Worm (Caenorhabditis elegans) whole organism, midembryonic: Measurements from ENCODE around the gene srbc-40.

ENCODE experiments used
- T22C8.4 ChIP-seq: fragments of 200-800 bp; sonication (Bioruptor generic); IDR thresholded peaks from 2 replicates; pipeline ENCODE4 v1.3.6; 2022; ENCODE audit warnings: missing genetic modification characterization, missing compliant biosample characterization
- cog-1 ChIP-seq: sonication (generic microtip); optimal IDR thresholded peaks from 2 replicates; lab custom pipeline; 2016; ENCODE audit warnings: missing genetic modification characterization, missing compliant biosample characterization
- flt-1 ChIP-seq: fragments of 200-800 bp; sonication (Bioruptor generic); IDR thresholded peaks from 2 replicates; pipeline ENCODE4 v1.3.6; 2022; ENCODE audit warnings: missing genetic modification characterization, missing compliant biosample characterization
- klf-2 ChIP-seq: fragments of 200-800 bp; sonication (Bioruptor generic); conservative IDR thresholded peaks from 2 replicates; pipeline ENCODE4 v1.3.6; 2022; ENCODE audit warnings: missing genetic modification reagents, missing genetic modification characterization, missing compliant biosample characterization
- med-1 ChIP-seq: sonication (generic microtip); optimal IDR thresholded peaks from 2 replicates; lab custom pipeline; 2017; ENCODE audit warnings: missing genetic modification characterization, mild to moderate bottlenecking, missing compliant biosample characterization, antibody characterized with exemption, missing genetic modification reagents; ENCODE audit not compliant: insufficient read depth
- ref-1 ChIP-seq: fragments of 200-800 bp; sonication (Bioruptor generic); conservative IDR thresholded peaks from 2 replicates; pipeline ENCODE4 v1.3.6; 2022; ENCODE audit warnings: missing genetic modification reagents, missing genetic modification characterization, missing compliant biosample characterization
- tab-1 ChIP-seq: fragments of 200-800 bp; sonication (Bioruptor generic); IDR thresholded peaks from 2 replicates; pipeline ENCODE4 v1.3.6; 2022; ENCODE audit warnings: missing genetic modification characterization, missing compliant biosample characterization
- ztf-23 ChIP-seq: fragments of 200-800 bp; sonication (Bioruptor generic); IDR thresholded peaks from 2 replicates; pipeline ENCODE4 v1.3.6; 2022; ENCODE audit warnings: missing genetic modification reagents, missing genetic modification characterization, missing compliant biosample characterization
- ztf-29 ChIP-seq: fragments of 200-800 bp; sonication (Bioruptor generic); IDR thresholded peaks from 2 replicates; pipeline ENCODE4 v1.3.6; 2022; ENCODE audit warnings: missing genetic modification reagents, missing genetic modification characterization, missing compliant biosample characterization

Gene srbc-40

DNA sequence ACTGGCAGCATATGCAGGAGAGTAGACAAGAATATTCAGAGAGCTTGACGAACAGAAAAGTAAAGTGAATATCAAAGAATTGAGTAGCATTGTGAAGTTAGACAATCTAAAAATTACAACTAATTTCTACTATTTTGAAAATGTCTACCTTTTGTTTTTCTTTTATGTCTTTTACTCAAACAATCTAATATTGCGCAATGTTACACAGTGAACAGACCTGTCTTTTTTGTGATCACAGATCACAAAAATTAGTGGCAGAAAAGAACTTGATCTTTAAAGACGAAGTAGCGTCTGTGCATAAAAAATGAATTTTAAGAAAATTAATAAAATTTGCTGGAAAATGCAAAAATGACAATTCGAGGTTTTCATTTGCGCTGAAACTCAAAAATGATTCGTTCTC lies 20.6 kb downstream of the srbc-40 start:
- TF ChIP-seq tab-1 (no peak), T22C8.4 (GFP tag; lab: Robert Waterston, UW) (no peak), ztf-29 (GFP tag; lab: Robert Waterston, UW) (no peak), ztf-23 (no peak), cog-1 (tag; lab: Kevin White, UChicago) (no peak), flt-1 (no peak), ref-1 (GFP tag; lab: Robert Waterston, UW) (no peak), klf-2 (GFP tag; lab: Robert Waterston, UW) (no peak), med-1 (GFP tag; lab: Kevin White, UChicago) (no peak)

DNA sequence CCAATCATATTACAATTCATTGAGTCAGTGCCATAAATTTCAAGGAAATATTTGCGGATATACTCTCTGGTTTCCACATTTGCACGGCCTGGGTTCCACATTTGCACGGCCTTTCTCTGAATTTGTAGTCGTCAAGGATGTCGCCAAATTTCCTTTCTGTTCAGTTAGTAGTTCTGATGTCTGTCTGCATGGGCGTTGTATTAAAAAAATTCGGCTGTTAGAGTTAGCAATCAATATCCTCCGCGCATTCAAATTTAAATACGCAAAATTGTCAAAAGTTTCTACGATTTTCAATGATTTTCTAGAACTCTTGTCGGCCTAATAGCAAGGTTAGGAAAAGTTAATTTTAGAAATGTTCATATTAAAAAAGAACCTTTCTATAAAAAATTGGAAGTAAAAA lies 23.7 kb downstream of the srbc-40 start, which contains the start of gene srj-52:
Gene srj-52, minus strand, starts transcription at position 101 of the 400 bp plus-strand sequence.
- TF ChIP-seq tab-1 (no peak), T22C8.4 (GFP tag; lab: Robert Waterston, UW) (no peak), ztf-29 (GFP tag; lab: Robert Waterston, UW) (no peak), flt-1 (no peak)

DNA sequence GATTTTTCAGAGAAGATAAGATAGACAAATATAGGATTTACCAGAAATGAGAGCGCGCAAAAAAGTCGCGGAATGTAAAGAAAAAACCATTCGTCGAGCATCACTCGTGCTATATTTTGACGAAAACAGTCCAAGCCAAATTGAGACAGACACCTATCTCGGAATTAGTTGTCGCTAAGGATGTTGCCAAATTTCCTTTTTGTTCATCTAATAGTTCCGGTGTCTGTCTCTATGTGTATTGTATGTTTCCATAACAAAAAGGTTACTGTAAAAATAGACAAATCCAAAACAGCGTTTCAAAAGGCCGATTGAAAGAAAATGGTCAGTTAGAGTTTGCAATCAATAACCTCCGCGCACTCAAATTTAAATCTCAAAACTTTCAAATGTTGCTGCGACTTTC lies 25.0 kb downstream of the srbc-40 start, which contains the start of gene srj-53:
Gene srj-53, minus strand, starts transcription at position 101 of the 400 bp plus-strand sequence.
- TF ChIP-seq tab-1: no peak
- TF ChIP-seq T22C8.4 (GFP tag; lab: Robert Waterston, UW): no peak
- no peak for TF ChIP-seq ref-1 (GFP tag; lab: Robert Waterston, UW)
- TF ChIP-seq med-1 (GFP tag; lab: Kevin White, UChicago): no peak
- TF ChIP-seq klf-2 (GFP tag; lab: Robert Waterston, UW): no peak
- TF ChIP-seq ztf-23: no peak
- TF ChIP-seq ztf-29 (GFP tag; lab: Robert Waterston, UW): no peak
- TF ChIP-seq flt-1: no peak

DNA sequence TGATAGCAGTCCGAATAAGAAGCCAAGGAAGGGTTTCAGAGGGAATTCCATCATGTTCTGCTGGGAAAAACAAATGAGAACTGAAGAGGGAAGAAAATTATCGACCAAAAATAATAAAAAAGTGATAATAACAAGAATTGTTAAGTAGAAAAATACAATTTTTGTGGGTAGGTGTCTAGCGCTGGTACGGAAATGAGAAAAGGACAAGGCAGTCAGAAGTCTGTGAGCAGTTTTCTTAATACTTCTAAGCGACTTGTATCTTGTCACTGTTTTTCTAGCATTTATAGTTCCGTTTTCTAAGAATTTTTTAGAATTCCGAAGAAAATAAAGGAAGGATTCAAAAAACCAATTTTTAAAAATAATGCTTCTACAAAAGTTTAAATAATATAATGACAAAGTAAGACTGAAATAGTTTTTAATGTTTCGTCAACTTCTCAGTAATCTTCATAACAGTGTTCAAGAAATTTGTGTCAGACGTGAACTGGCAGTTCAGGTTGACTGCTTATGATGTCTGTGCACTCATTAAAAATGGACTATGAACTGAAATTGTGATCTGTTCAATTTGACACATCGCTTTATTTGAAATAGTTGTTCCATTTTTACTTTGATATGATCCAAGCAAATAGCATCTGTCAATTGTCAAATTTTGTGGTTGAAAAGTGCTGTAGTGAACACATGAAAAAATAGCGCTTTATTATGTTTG lies 26.8 kb downstream of the srbc-40 start, which contains the start of gene srx-4:
Gene srx-4, minus strand, starts transcription at position 51 of the 703 bp plus-strand sequence.
- TF ChIP-seq cog-1 (tag; lab: Kevin White, UChicago) (no peak), tab-1 (no peak), T22C8.4 (GFP tag; lab: Robert Waterston, UW) (no peak), med-1 (GFP tag; lab: Kevin White, UChicago) (no peak), klf-2 (GFP tag; lab: Robert Waterston, UW) (no peak), ztf-29 (GFP tag; lab: Robert Waterston, UW) (no peak), flt-1 (no peak), ztf-23 (no peak), ref-1 (GFP tag; lab: Robert Waterston, UW) (no peak)

- no peak for TF ChIP-seq ztf-23
- TF ChIP-seq ztf-29 (GFP tag; lab: Robert Waterston, UW): no peak
- TF ChIP-seq med-1 (GFP tag; lab: Kevin White, UChicago): no peak
- TF ChIP-seq ref-1 (GFP tag; lab: Robert Waterston, UW): no peak
- no peak for TF ChIP-seq klf-2 (GFP tag; lab: Robert Waterston, UW)
- no peak for TF ChIP-seq tab-1
- no peak for TF ChIP-seq flt-1
- TF ChIP-seq T22C8.4 (GFP tag; lab: Robert Waterston, UW): no peak
- TF ChIP-seq cog-1 (tag; lab: Kevin White, UChicago): no peak
Measured at ce11 chrV:689538-689937, 30.1 kb downstream of the srbc-40 start.

- TF ChIP-seq klf-2 (GFP tag; lab: Robert Waterston, UW) (no peak), med-1 (GFP tag; lab: Kevin White, UChicago) (no peak), ref-1 (GFP tag; lab: Robert Waterston, UW) (no peak), flt-1 (no peak), tab-1 (no peak), T22C8.4 (GFP tag; lab: Robert Waterston, UW) (no peak)
Measured at ce11 chrV:687384-687783, 32.2 kb downstream of the srbc-40 start, which contains the start of gene H25P19.1. Gene H25P19.1 (plus strand): TSS chrV:687684.

ce11 chrV:683858-684257 lies 35.8 kb downstream of the srbc-40 start, which contains the start of gene F31F4.1:
Gene F31F4.1 (plus strand): TSS chrV:684060.
- TF ChIP-seq med-1 (GFP tag; lab: Kevin White, UChicago) (no peak), tab-1 (no peak), T22C8.4 (GFP tag; lab: Robert Waterston, UW) (no peak), ztf-29 (GFP tag; lab: Robert Waterston, UW) (no peak), klf-2 (GFP tag; lab: Robert Waterston, UW) (no peak), ztf-23 (no peak), flt-1 (no peak), cog-1 (tag; lab: Kevin White, UChicago) (no peak), ref-1 (GFP tag; lab: Robert Waterston, UW) (no peak)

DNA sequence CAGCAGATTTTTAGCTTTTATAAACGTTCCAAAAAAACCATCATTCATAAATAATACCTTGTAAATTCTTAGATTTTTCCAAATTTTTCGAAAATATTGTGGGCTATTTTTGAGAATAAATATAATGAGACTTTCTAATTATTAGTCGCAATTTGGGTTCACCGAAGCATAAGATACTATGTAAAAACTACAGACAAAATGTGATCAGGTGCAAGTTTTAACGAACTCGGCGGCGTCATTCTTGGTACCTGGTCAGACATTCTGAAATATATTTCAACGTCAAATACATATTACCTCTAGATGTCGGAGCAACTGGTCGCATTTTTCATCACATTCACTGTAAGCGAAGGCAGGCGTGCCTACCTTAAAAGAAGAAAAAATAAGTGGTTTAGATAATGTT lies 37.6 kb downstream of the srbc-40 start, which contains the start of gene srx-23:
Gene srx-23, plus strand, starts transcription at position 301 of the 400 bp plus-strand sequence.
- TF ChIP-seq ref-1 (GFP tag; lab: Robert Waterston, UW) (no peak), ztf-29 (GFP tag; lab: Robert Waterston, UW) (no peak), flt-1 (no peak), klf-2 (GFP tag; lab: Robert Waterston, UW) (no peak), T22C8.4 (GFP tag; lab: Robert Waterston, UW) (no peak), ztf-23 (no peak), tab-1 (no peak), cog-1 (tag; lab: Kevin White, UChicago) (no peak)

DNA sequence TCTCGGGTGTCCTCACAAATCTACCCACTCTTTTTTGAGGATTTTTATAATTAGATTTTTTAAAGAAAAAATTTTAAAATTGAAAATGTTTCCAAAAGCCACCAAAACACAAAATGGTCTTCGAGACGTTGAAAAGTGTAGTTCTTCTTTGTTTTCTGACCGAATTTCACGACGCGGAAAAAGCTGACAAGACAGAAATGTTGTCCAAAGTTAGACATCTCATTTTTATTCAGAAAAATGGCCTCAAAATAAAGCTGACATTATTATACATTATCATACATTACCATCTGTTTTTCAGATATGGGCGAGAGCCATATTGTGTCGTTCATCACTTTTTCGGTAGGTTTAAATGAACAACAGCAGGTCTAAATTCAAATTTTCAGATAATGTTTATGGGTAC lies 40.0 kb downstream of the srbc-40 start, which contains the start of gene srx-22:
Gene srx-22, plus strand, starts transcription at position 301 of the 400 bp plus-strand sequence.
- TF ChIP-seq med-1 (GFP tag; lab: Kevin White, UChicago) (no peak), cog-1 (tag; lab: Kevin White, UChicago) (no peak), klf-2 (GFP tag; lab: Robert Waterston, UW) (no peak), tab-1 (no peak), T22C8.4 (GFP tag; lab: Robert Waterston, UW) (no peak), ztf-29 (GFP tag; lab: Robert Waterston, UW) (no peak), flt-1 (no peak), ref-1 (GFP tag; lab: Robert Waterston, UW) (no peak), ztf-23 (no peak)
